Worm (Caenorhabditis elegans): ENCODE measurements around the gene str-55.
A peak's percentile ranks its signal among the peaks of the same experiment; 100 is the strongest.

The str-55 gene

ce11 chrV:16424428-16424827, 7.5 kb upstream of the str-55 start, which contains the start of gene srw-29:
Gene srw-29 (minus strand): TSS chrV:16424528.
- TF ChIP-seq zag-1 (tag; optimal IDR thresholded peaks at IDR 0.05) (no peak), nhr-102 (tag; optimal IDR thresholded peaks at IDR 0.05) (no peak), F49E8.2 (tag; optimal IDR thresholded peaks at IDR 0.05; ENCODE audit: borderline replicate concordance) (no peak), hmg-1.1 (GFP tag; IDR thresholded peaks at IDR 0.05) (no peak), ZK337.2 (GFP tag; IDR thresholded peaks at IDR 0.05) (no peak), egl-27 (tag; optimal IDR thresholded peaks at IDR 0.05) (no peak), spr-1 (tag; optimal IDR thresholded peaks at IDR 0.05) (no peak), gei-8 (GFP tag; optimal IDR thresholded peaks at IDR 0.05) (no peak), zfp-2 (tag; optimal IDR thresholded peaks at IDR 0.05) (no peak), tra-1 (GFP tag; IDR thresholded peaks at IDR 0.05) (no peak), F37D6.2 (tag; optimal IDR thresholded peaks at IDR 0.05) (no peak), madf-9 (GFP tag; conservative IDR thresholded peaks at IDR 0.05) (no peak), lin-39 (tag; optimal IDR thresholded peaks at IDR 0.05) (no peak)

DNA sequence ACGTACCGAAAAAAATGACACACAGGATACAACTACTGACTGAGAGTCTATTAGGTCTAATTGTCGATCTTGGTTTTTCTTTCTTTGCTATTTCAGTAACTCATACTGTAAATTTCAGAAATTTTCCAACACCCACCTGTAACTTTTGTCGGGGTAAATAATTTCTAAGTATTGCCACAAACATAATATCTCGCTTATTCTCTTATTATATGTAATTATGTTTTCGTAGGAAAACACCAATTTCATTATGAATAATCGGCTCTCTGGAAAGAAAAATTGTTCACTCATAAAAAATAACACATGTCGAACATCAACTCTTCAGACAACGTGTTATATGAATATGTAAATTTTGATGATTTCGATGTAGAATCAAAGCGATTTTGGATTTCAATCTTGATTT, 3.8 kb upstream of the str-55 start, which contains the start of gene srw-48:
Gene srw-48, plus strand, starts transcription at position 301 of the 400 bp plus-strand sequence.
- TF ChIP-seq lir-3 (tag; optimal IDR thresholded peaks at IDR 0.05), result no peak
- TF ChIP-seq dpl-1 (GFP tag; optimal IDR thresholded peaks at IDR 0.05), result no peak
- TF ChIP-seq dmd-6 (GFP tag; IDR thresholded peaks at IDR 0.05), result no peak
- TF ChIP-seq ztf-7 (tag; optimal IDR thresholded peaks at IDR 0.05), result no peak
- TF ChIP-seq lim-7 (GFP tag; IDR thresholded peaks at IDR 0.05), result no peak
- TF ChIP-seq spr-1 (tag; optimal IDR thresholded peaks at IDR 0.05), result no peak
- TF ChIP-seq saeg-2 (GFP tag; IDR thresholded peaks at IDR 0.05), result no peak
- TF ChIP-seq dmd-9 (GFP tag; IDR thresholded peaks at IDR 0.05), result no peak
- no peak for TF ChIP-seq nhr-77 (tag; optimal IDR thresholded peaks at IDR 0.05)
- TF ChIP-seq T26A8.4 (GFP tag; IDR thresholded peaks at IDR 0.05), result no peak
- TF ChIP-seq hif-1 (tag; optimal IDR thresholded peaks at IDR 0.05), result no peak
- no peak for TF ChIP-seq zag-1 (tag; optimal IDR thresholded peaks at IDR 0.05)
- no peak for TF ChIP-seq spr-3 (GFP tag; optimal IDR thresholded peaks at IDR 0.05)
- TF ChIP-seq lin-15B (tag; optimal IDR thresholded peaks at IDR 0.05), result no peak
- no peak for TF ChIP-seq unc-130 (GFP tag; optimal IDR thresholded peaks at IDR 0.05)
- no peak for TF ChIP-seq ceh-32 (tag; optimal IDR thresholded peaks at IDR 0.05; ENCODE audit: poor library complexity)
- no peak for TF ChIP-seq pqm-1 (tag; optimal IDR thresholded peaks at IDR 0.05)
- TF ChIP-seq ceh-28 (tag; optimal IDR thresholded peaks at IDR 0.05), result no peak

DNA sequence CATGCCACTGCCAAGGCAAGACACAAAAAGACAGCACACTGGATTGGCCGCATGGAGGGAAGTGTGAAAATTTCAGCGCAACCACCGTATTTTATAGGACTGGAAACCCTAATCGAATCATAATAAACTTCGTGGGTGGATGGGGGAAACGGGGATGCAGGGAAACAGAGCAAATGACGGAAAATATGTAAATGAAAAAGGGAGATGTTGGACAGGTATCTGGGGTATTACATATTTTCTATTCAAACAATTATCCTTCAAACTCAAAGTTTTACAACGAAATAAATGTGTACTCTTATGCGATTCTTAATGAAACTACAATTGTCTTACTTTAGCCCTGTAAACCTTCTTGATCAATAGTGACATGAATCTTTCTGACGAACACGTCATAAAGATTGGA, 2.9 kb upstream of the str-55 start, which contains the start of gene F26D2.16:
Gene F26D2.16, minus strand, starts transcription at position 101 of the 400 bp plus-strand sequence.
- TF ChIP-seq R02D3.7 (tag; optimal IDR thresholded peaks at IDR 0.05) (no peak), ceh-20 (GFP tag; IDR thresholded peaks at IDR 0.05) (no peak), F37D6.2 (tag; optimal IDR thresholded peaks at IDR 0.05) (no peak), aha-1 (tag) (peak; percentile 81)

ce11 chrV:16410521-16410920, 6.4 kb downstream of the str-55 start, which contains the start of gene srh-145:
Gene srh-145 (plus strand): TSS chrV:16410713.
- TF ChIP-seq egl-43 (GFP tag; IDR thresholded peaks at IDR 0.05) (no peak), mxl-2 (GFP tag; conservative IDR thresholded peaks at IDR 0.05) (0 out of 2 replicates have a peak, but pooled peaks have one; percentile 11), D1046.2 (GFP tag; IDR thresholded peaks at IDR 0.05) (no peak), attf-4 (tag; optimal IDR thresholded peaks at IDR 0.05) (no peak), rbr-2 (tag; optimal IDR thresholded peaks at IDR 0.05) (no peak), F49E8.2 (tag; optimal IDR thresholded peaks at IDR 0.05; ENCODE audit: borderline replicate concordance) (no peak), unc-62 (GFP tag; optimal IDR thresholded peaks at IDR 0.05 in 1 of 2) (peak in 1 of 2 experiments; percentile 60), unc-62 (tag; optimal IDR thresholded peaks at IDR 0.05) (no peak), aha-1 (tag) (peak; percentile 78), ceh-62 (tag; optimal IDR thresholded peaks at IDR 0.05) (no peak)

Measured in whole organism, L4 larva.